Fruit fly (Drosophila melanogaster) whole organism, embryonic: Measurements from ENCODE around the gene CG14644.

Experiments used
- Atf3 ChIP-seq: fragments of 200-800 bp; sonication (Bioruptor generic); optimal IDR thresholded peaks from 3 replicates; lab custom pipeline; 2016; ENCODE audit warnings: missing biosample characterization, missing genetic modification characterization
- Blimp-1 ChIP-seq: fragments of 200-800 bp; sonication (Bioruptor generic); optimal IDR thresholded peaks from 3 replicates; lab custom pipeline; 2018; ENCODE audit warnings: missing biosample characterization, missing genetic modification characterization, mild to moderate bottlenecking, moderate library complexity, missing genetic modification reagents
- CG10543 ChIP-seq: fragments of 200-800 bp; sonication (Bioruptor generic); optimal IDR thresholded peaks from 3 replicates; lab custom pipeline; 2017; ENCODE audit warnings: missing biosample characterization, mild to moderate bottlenecking, missing genetic modification characterization, moderate library complexity
- CG10654 ChIP-seq: fragments of 200-800 bp; sonication (Bioruptor generic); optimal IDR thresholded peaks from 2 replicates; lab custom pipeline; 2016; ENCODE audit warnings: missing biosample characterization, missing genetic modification characterization
- CG12219 ChIP-seq: fragments of 200-800 bp; sonication (Bioruptor generic); optimal IDR thresholded peaks from 3 replicates; lab custom pipeline; 2018; ENCODE audit warnings: missing biosample characterization, mild to moderate bottlenecking, missing genetic modification characterization
- CG15696 ChIP-seq: fragments of 200-800 bp; sonication (Bioruptor generic); optimal IDR thresholded peaks from 2 replicates; lab custom pipeline; 2019; ENCODE audit warnings: missing biosample characterization, mild to moderate bottlenecking, missing genetic modification characterization, moderate library complexity
- CG17802 ChIP-seq: fragments of 200-800 bp; sonication (Bioruptor generic); optimal IDR thresholded peaks from 2 replicates; lab custom pipeline; 2018; ENCODE audit warnings: missing biosample characterization, mild to moderate bottlenecking, missing genetic modification characterization, moderate library complexity
- CG1832 ChIP-seq: fragments of 200-800 bp; sonication (Bioruptor generic); optimal IDR thresholded peaks from 2 replicates; lab custom pipeline; 2017; ENCODE audit warnings: missing biosample characterization, mild to moderate bottlenecking, missing genetic modification characterization, inconsistent platforms
- CG2116 ChIP-seq: fragments of 200-800 bp; sonication (Bioruptor generic); optimal IDR thresholded peaks from 3 replicates; lab custom pipeline; 2018; ENCODE audit warnings: missing biosample characterization, mild to moderate bottlenecking, missing genetic modification characterization
- CG30020 ChIP-seq: fragments of 200-800 bp; optimal IDR thresholded peaks from 2 replicates; lab custom pipeline; 2019; ENCODE audit warnings: missing biosample characterization, mild to moderate bottlenecking, missing genetic modification characterization, moderate library complexity
- CG30403 ChIP-seq: fragments of 200-800 bp; sonication (Bioruptor generic); optimal IDR thresholded peaks from 3 replicates; lab custom pipeline; 2016; ENCODE audit warnings: missing biosample characterization, missing genetic modification characterization
- CG31388 ChIP-seq: fragments of 200-800 bp; sonication (Bioruptor generic); optimal IDR thresholded peaks from 2 replicates; lab custom pipeline; 2016; ENCODE audit warnings: missing biosample characterization, missing genetic modification characterization
- CG31441 ChIP-seq: fragments of 200-800 bp; sonication (Bioruptor generic); IDR thresholded peaks from 2 replicates; pipeline ENCODE4 v1.3.6; 2022; ENCODE audit warnings: missing biosample characterization, missing genetic modification characterization
- CG4854 ChIP-seq: fragments of 200-800 bp; sonication (Bioruptor generic); optimal IDR thresholded peaks from 2 replicates; lab custom pipeline; 2016; ENCODE audit warnings: missing biosample characterization, missing genetic modification characterization, inconsistent platforms
- CG5245 ChIP-seq: fragments of 200-800 bp; sonication (Bioruptor generic); optimal IDR thresholded peaks from 3 replicates; lab custom pipeline; 2016; ENCODE audit warnings: missing biosample characterization, missing genetic modification characterization
- CG6791 ChIP-seq: fragments of 200-800 bp; sonication (Bioruptor generic); IDR thresholded peaks from 3 replicates; pipeline ENCODE4 v1.3.6; 2022; ENCODE audit warnings: missing biosample characterization, missing genetic modification characterization; ENCODE audit not compliant: partially characterized antibody
- CG7357 ChIP-seq: fragments of 200-800 bp; sonication (Bioruptor generic); IDR thresholded peaks from 3 replicates; pipeline ENCODE4 v1.3.6; 2022; ENCODE audit warnings: missing biosample characterization, missing genetic modification characterization
- CG8290 ChIP-seq, 3 experiments: fragments of 200-800 bp; sonication (Bioruptor generic); optimal IDR thresholded peaks; 2 replicates each; lab custom pipeline; 2016 to 2019; ENCODE audit warnings: missing biosample characterization in 3 of 3, missing genetic modification characterization in 3 of 3, mild to moderate bottlenecking in 2 of 3, moderate library complexity in 1 of 3
- CG9215 ChIP-seq: fragments of 200-800 bp; sonication (Bioruptor generic); IDR thresholded peaks from 2 replicates; pipeline ENCODE4 v1.3.6; 2022; ENCODE audit warnings: missing biosample characterization, missing genetic modification characterization
- CG9797 ChIP-seq: fragments of 200-800 bp; sonication (Bioruptor generic); optimal IDR thresholded peaks from 3 replicates; lab custom pipeline; 2018; ENCODE audit warnings: missing biosample characterization, mild to moderate bottlenecking, missing genetic modification characterization
- CG9932 ChIP-seq: fragments of 200-800 bp; sonication (Bioruptor generic); IDR thresholded peaks from 2 replicates; pipeline ENCODE4 v1.3.6; 2022; ENCODE audit warnings: missing biosample characterization, missing genetic modification characterization
- Camta ChIP-seq: fragments of 200-800 bp; sonication (Bioruptor generic); optimal IDR thresholded peaks from 2 replicates; lab custom pipeline; 2016; ENCODE audit warnings: missing biosample characterization, missing genetic modification characterization
- D19B ChIP-seq: fragments of 200-800 bp; sonication (Bioruptor generic); optimal IDR thresholded peaks from 2 replicates; lab custom pipeline; 2017; ENCODE audit warnings: missing biosample characterization, mild to moderate bottlenecking, missing genetic modification characterization
- Dbx ChIP-seq: fragments of 200-800 bp; sonication (Bioruptor generic); IDR thresholded peaks from 3 replicates; pipeline ENCODE4 v1.3.6; 2022; ENCODE audit warnings: missing biosample characterization, missing genetic modification characterization
- Dip2 ChIP-seq: fragments of 200-800 bp; sonication (Bioruptor generic); IDR thresholded peaks from 2 replicates; pipeline ENCODE4 v1.3.6; 2022; ENCODE audit warnings: missing biosample characterization, missing genetic modification characterization
- Dip3 ChIP-seq: fragments of 200-800 bp; sonication (Bioruptor generic); optimal IDR thresholded peaks from 3 replicates; lab custom pipeline; 2016; ENCODE audit warnings: missing biosample characterization, missing genetic modification characterization
- Drgx ChIP-seq: fragments of 200-800 bp; sonication (Bioruptor generic); IDR thresholded peaks from 2 replicates; pipeline ENCODE4 v1.3.6; 2022; ENCODE audit warnings: missing biosample characterization, missing genetic modification characterization
- E2f2 ChIP-seq: fragments of 200-800 bp; sonication (Bioruptor generic); IDR thresholded peaks from 2 replicates; pipeline ENCODE4 v1.3.6; 2022; ENCODE audit warnings: missing biosample characterization, missing genetic modification characterization
- Elba2 ChIP-seq: fragments of 200-800 bp; sonication (Bioruptor generic); optimal IDR thresholded peaks from 3 replicates; lab custom pipeline; 2016; ENCODE audit warnings: missing biosample characterization, missing genetic modification characterization
- Hsf ChIP-seq: fragments of 200-800 bp; sonication (Bioruptor generic); optimal IDR thresholded peaks from 3 replicates; lab custom pipeline; 2016; ENCODE audit warnings: missing biosample characterization, missing genetic modification characterization
- MBD-R2 ChIP-seq: fragments of 200-800 bp; sonication (Bioruptor generic); IDR thresholded peaks from 2 replicates; pipeline ENCODE4 v1.3.6; 2022; ENCODE audit warnings: missing biosample characterization, missing genetic modification characterization
- NFAT ChIP-seq: fragments of 200-800 bp; sonication (Bioruptor generic); IDR thresholded peaks from 2 replicates; pipeline ENCODE4 v1.3.6; 2022; ENCODE audit warnings: missing biosample characterization, missing genetic modification characterization
- Nf-YB ChIP-seq: fragments of 200-800 bp; sonication (Bioruptor generic); optimal IDR thresholded peaks from 3 replicates; lab custom pipeline; 2019; ENCODE audit warnings: missing biosample characterization, mild to moderate bottlenecking, missing genetic modification characterization, moderate library complexity
- Ptx1 ChIP-seq: fragments of 200-800 bp; sonication (Bioruptor generic); IDR thresholded peaks from 2 replicates; pipeline ENCODE4 v1.3.6; 2022; ENCODE audit warnings: missing biosample characterization, missing genetic modification characterization
- ab ChIP-seq: fragments of 200-800 bp; sonication (Bioruptor generic); optimal IDR thresholded peaks from 2 replicates; lab custom pipeline; 2016; ENCODE audit warnings: missing biosample characterization, missing genetic modification characterization
- br ChIP-seq: fragments of >200 bp; optimal IDR thresholded peaks from 2 replicates; lab custom pipeline; 2017
- ftz-f1 ChIP-seq: fragments of 200-800 bp; sonication (Bioruptor generic); optimal IDR thresholded peaks from 2 replicates; lab custom pipeline; 2016; ENCODE audit warnings: missing biosample characterization, missing genetic modification characterization
- gem ChIP-seq: fragments of 200-800 bp; sonication (Bioruptor generic); optimal IDR thresholded peaks from 2 replicates; lab custom pipeline; 2019; ENCODE audit warnings: missing biosample characterization, mild to moderate bottlenecking, missing genetic modification characterization, moderate library complexity
- grau ChIP-seq: fragments of 200-800 bp; optimal IDR thresholded peaks from 3 replicates; lab custom pipeline; 2019; ENCODE audit warnings: missing biosample characterization, mild to moderate bottlenecking, missing genetic modification characterization, moderate library complexity
- h ChIP-seq: fragments of >200 bp; optimal IDR thresholded peaks from 2 replicates; lab custom pipeline; 2017
- ham ChIP-seq: fragments of 200-800 bp; sonication (Bioruptor generic); IDR thresholded peaks from 2 replicates; pipeline ENCODE4 v1.3.6; 2022; ENCODE audit warnings: missing biosample characterization, missing genetic modification characterization
- kni ChIP-seq: fragments of 200-800 bp; sonication (Bioruptor generic); optimal IDR thresholded peaks from 3 replicates; lab custom pipeline; 2017; ENCODE audit warnings: mild to moderate bottlenecking, missing biosample characterization, missing genetic modification reagents, missing genetic modification characterization
- lov ChIP-seq, 2 experiments: fragments of 200-800 bp in 1 of 2; fragments of >200 bp in 1 of 2; sonication (Bioruptor generic) in 1 of 2; IDR thresholded peaks in 1 of 2; optimal IDR thresholded peaks in 1 of 2; 2 replicates in 1 of 2; 3 replicates in 1 of 2; pipeline versions ENCODE4 v1.3.6 to Lab custom; 2017 to 2022; ENCODE audit warnings: missing biosample characterization in 1 of 2, missing genetic modification characterization in 1 of 2
- oc ChIP-seq: fragments of 200-800 bp; sonication (Bioruptor generic); optimal IDR thresholded peaks from 2 replicates; lab custom pipeline; 2018; ENCODE audit warnings: missing biosample characterization, mild to moderate bottlenecking, missing genetic modification characterization, moderate library complexity
- psq ChIP-seq: fragments of 200-800 bp; sonication (Bioruptor generic); optimal IDR thresholded peaks from 2 replicates; lab custom pipeline; 2017; ENCODE audit warnings: missing biosample characterization, missing genetic modification characterization
- slp2 ChIP-seq: fragments of 200-800 bp; sonication (Bioruptor generic); optimal IDR thresholded peaks from 2 replicates; lab custom pipeline; 2016; ENCODE audit warnings: missing biosample characterization, missing genetic modification characterization
- tin ChIP-seq: fragments of 200-800 bp; sonication (Bioruptor generic); optimal IDR thresholded peaks from 3 replicates; lab custom pipeline; 2016; ENCODE audit warnings: missing biosample characterization, missing genetic modification characterization
- tll ChIP-seq, 2 experiments: fragments of 200-800 bp in 1 of 2; fragments of >200 bp in 1 of 2; sonication (Bioruptor generic) in 1 of 2; optimal IDR thresholded peaks; 2 replicates each; lab custom pipeline; 2017 to 2019; ENCODE audit warnings: missing biosample characterization in 2 of 2, missing genetic modification characterization in 2 of 2, mild to moderate bottlenecking in 1 of 2, moderate library complexity in 1 of 2
- tx ChIP-seq: fragments of 200-800 bp; sonication (Bioruptor generic); optimal IDR thresholded peaks from 2 replicates; lab custom pipeline; 2016; ENCODE audit warnings: missing biosample characterization, missing genetic modification characterization
- wdn ChIP-seq: fragments of 200-800 bp; sonication (Bioruptor generic); IDR thresholded peaks from 2 replicates; pipeline ENCODE4 v1.3.6; 2022; ENCODE audit warnings: missing biosample characterization, missing genetic modification characterization
- yki ChIP-seq: fragments of >200 bp; optimal IDR thresholded peaks from 3 replicates; lab custom pipeline; 2018

Gene CG14644

dm6 chr3R:4229137-4229764 is 23.6 kb downstream of the CG14644 start, which contains the start of gene DhpD (continued):
- no peak for TF ChIP-seq yki (lab: Kevin White, UChicago)
- TF ChIP-seq tx (GFP tag; lab: Kevin White, UChicago), result no peak
- TF ChIP-seq ab (GFP tag; lab: Kevin White, UChicago), result no peak
- peak; percentile 77 for TF ChIP-seq Ptx1 (GFP tag; lab: Robert Waterston, UW)
- TF ChIP-seq CG30403 (GFP tag; lab: Kevin White, UChicago), result peak; percentile 75
- peak; percentile 46 for TF ChIP-seq CG5245 (GFP tag; lab: Kevin White, UChicago)
- TF ChIP-seq CG9797 (GFP tag; lab: Kevin White, UChicago), result no peak
- peak; percentile 35 for TF ChIP-seq CG30020 (tag; lab: Kevin White, UChicago)
- TF ChIP-seq Hsf (GFP tag; lab: Kevin White, UChicago), result peak; percentile 56
- peak; percentile 73 for TF ChIP-seq MBD-R2 (GFP tag; lab: Robert Waterston, UW)
- TF ChIP-seq D19B, result peak; percentile 63
- peak; percentile 91 for TF ChIP-seq ftz-f1 (GFP tag; lab: Kevin White, UChicago)
- TF ChIP-seq tin, result peak; percentile 70
- TF ChIP-seq NFAT (GFP tag; lab: Robert Waterston, UW), result peak; percentile 93
- TF ChIP-seq slp2 (GFP tag; lab: Kevin White, UChicago), result no peak
- TF ChIP-seq wdn (GFP tag; lab: Robert Waterston, UW), result peak; percentile 60; the same call in 1 of the 2 replicates
- no peak for TF ChIP-seq CG1832 (GFP tag; lab: Kevin White, UChicago)
- peak; percentile 88 for TF ChIP-seq CG6791 (GFP tag; lab: Robert Waterston, UW)
- TF ChIP-seq CG7357 (GFP tag; lab: Robert Waterston, UW), result peak; percentile 43; the same call in 2 of the 3 replicates
- TF ChIP-seq br (lab: Kevin White, UChicago), result no peak
- TF ChIP-seq CG12219 (GFP tag; lab: Kevin White, UChicago), result peak; percentile 58
- no peak for TF ChIP-seq Elba2
- no peak for TF ChIP-seq kni (GFP tag; lab: Kevin White, UChicago)
- no peak for TF ChIP-seq ham (GFP tag; lab: Robert Waterston, UW)
- no peak for TF ChIP-seq Nf-YB (GFP tag; lab: Kevin White, UChicago)
- TF ChIP-seq CG2116 (GFP tag; lab: Kevin White, UChicago), result no peak
- TF ChIP-seq tll (GFP tag; optimal IDR thresholded peaks at IDR 0.05; lab: Kevin White, UChicago), result no peak
- no peak for TF ChIP-seq oc (tag; lab: Kevin White, UChicago)
- peak; percentile 39 for TF ChIP-seq CG4854 (GFP tag; lab: Kevin White, UChicago)
- TF ChIP-seq Dip2 (GFP tag; lab: Robert Waterston, UW), result no peak
- TF ChIP-seq grau, result peak; percentile 75
- no peak for TF ChIP-seq gem (tag; lab: Kevin White, UChicago)
- peak; percentile 69 for TF ChIP-seq CG9215 (GFP tag; lab: Robert Waterston, UW)
- peak; percentile 53 for TF ChIP-seq CG10543
- peak; percentile 0 for TF ChIP-seq Camta (GFP tag; lab: Kevin White, UChicago)
- peak; percentile 72 for TF ChIP-seq CG31441 (GFP tag; lab: Robert Waterston, UW)
- TF ChIP-seq Drgx (GFP tag; lab: Robert Waterston, UW), result peak; percentile 71
- peak; percentile 73 for TF ChIP-seq Dip3 (GFP tag; lab: Kevin White, UChicago)
- peak; percentile 72 for TF ChIP-seq E2f2 (GFP tag; lab: Robert Waterston, UW)
- no peak for TF ChIP-seq Atf3 (GFP tag; lab: Kevin White, UChicago)
- TF ChIP-seq Dbx (GFP tag; lab: Robert Waterston, UW), result peak; percentile 87
- TF ChIP-seq CG15696 (tag; lab: Kevin White, UChicago), result peak; percentile 75
- TF ChIP-seq CG8290 (GFP tag; optimal IDR thresholded peaks at IDR 0.05; lab: Kevin White, UChicago), result no peak
- peak in 1 of 2 experiments; percentile 83 for TF ChIP-seq CG8290 (tag; optimal IDR thresholded peaks at IDR 0.05; lab: Kevin White, UChicago)
- peak; percentile 45 for TF ChIP-seq CG10654
- no peak for TF ChIP-seq lov (optimal IDR thresholded peaks at IDR 0.05; lab: Kevin White, UChicago)
- TF ChIP-seq lov (GFP tag; IDR thresholded peaks at IDR 0.05; lab: Robert Waterston, UW), result peak; percentile 78; the same call in 2 of the 3 replicates
- no peak for TF ChIP-seq h (lab: Kevin White, UChicago)
- peak; percentile 1 for TF ChIP-seq CG17802
- peak; percentile 26 for TF ChIP-seq CG31388 (GFP tag; lab: Kevin White, UChicago)
- TF ChIP-seq CG9932 (GFP tag; lab: Robert Waterston, UW), result peak; percentile 86
- TF ChIP-seq psq (GFP tag; lab: Kevin White, UChicago), result peak; percentile 18
- TF ChIP-seq Blimp-1 (GFP tag; lab: Kevin White, UChicago), result peak; percentile 68
